Worm (Caenorhabditis elegans) whole organism, L4/young adult: ENCODE results near the gene F54D10.8.
"Not testable (repeated sequence)": the region's sequence is repeated elsewhere in the genome, so short reads cannot be mapped to it uniquely, and the experiment has no call there.

Source experiments
- W03F9.2 ChIP-seq: fragments of 150-350 bp; optimal IDR thresholded peaks from 2 replicates; lab custom pipeline; 2014; ENCODE audit warnings: missing biosample characterization, missing genetic modification characterization
- dao-5 ChIP-seq: sonication (generic microtip); optimal IDR thresholded peaks from 2 replicates; lab custom pipeline; 2016; ENCODE audit warnings: missing genotype, missing genetic modification characterization, moderate library complexity, missing compliant biosample characterization
- him-1 ChIP-seq: sonication (generic microtip); optimal IDR thresholded peaks from 2 replicates; lab custom pipeline; 2016; ENCODE audit warnings: missing genotype, missing genetic modification reagents, missing genetic modification characterization, missing compliant biosample characterization

F54D10.8 gene

ce11 chrII:3823855-3824254, 3.8 kb downstream of the F54D10.8 start, which contains the start of gene skr-15:
TSS of gene skr-15 (plus strand) at chrII:3824155.
- TF ChIP-seq dao-5 (tag; lab: Kevin White, UChicago) (no peak), W03F9.2 (no peak), him-1 (no peak)

DNA sequence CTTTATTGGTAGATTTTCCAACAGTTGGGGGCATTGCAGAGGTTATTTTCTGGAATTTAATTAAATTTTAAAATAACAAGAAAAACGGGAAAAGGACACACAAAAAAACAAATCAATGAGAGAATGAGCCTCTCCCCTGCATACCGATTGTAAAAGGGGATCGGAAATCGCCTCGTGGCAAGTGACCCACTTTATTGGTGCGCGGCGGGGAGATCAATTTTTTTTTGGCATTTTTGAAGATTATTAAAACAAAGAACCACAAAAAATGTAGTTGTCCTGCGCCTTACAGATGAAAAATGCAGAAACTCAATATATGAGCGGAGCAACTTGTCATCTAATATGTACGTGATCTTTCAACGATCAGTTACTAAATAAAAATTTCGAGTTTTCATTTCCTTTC, 6.5 kb downstream of the F54D10.8 start, which contains the start of gene F54D10.7:
TSS of gene F54D10.7 (minus strand) at position 49 of the 400 bp plus-strand sequence.
- TF ChIP-seq W03F9.2, result no peak
- no peak for TF ChIP-seq dao-5 (tag; lab: Kevin White, UChicago)
- no peak for TF ChIP-seq him-1

- not testable (repeated sequence) for TF ChIP-seq W03F9.2; him-1; dao-5 (tag; lab: Kevin White, UChicago)
These were observed 11.4 kb downstream of the F54D10.8 start, which contains the start of gene fbxa-24 for ce11 chrII:3816251-3816849. TSS of gene fbxa-24 (plus strand) at chrII:3816526.

DNA sequence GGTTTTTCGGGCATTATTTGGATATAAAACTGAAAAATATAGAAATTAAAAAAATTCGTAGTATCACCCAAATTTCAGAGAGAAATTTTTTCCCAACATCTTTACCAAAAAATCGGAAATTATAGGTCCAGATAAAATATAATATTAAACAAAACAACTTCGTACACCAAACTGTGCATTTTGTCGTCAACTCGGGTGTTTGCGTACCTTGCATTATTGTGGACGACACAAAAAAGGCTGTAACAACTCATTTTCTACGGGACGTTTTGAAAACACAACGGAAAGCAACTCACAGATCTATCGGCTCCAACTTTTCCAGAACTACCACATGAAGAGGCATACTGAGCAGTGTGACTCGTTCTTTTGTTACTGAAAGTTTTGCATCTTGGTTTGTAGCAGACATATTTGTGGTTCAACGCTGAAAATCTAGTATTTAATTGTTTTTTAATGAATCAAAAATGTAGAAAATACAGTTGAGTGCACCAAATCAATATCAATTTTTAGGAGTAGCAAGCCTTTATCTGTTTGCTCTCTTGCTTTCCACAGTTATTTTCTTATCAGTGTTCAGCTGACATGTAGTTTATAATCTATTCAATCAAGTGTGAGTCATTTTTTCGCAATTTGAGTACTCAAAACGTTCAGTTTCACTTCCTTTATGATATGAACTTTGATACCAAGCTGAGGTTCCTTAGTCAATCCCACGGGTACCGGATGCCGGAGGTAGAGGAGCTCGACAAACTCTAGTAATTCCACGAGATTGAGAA, 12.1 kb downstream of the F54D10.8 start:
- TF ChIP-seq him-1, result no peak
- no peak for TF ChIP-seq W03F9.2
- no peak for TF ChIP-seq dao-5 (tag; lab: Kevin White, UChicago)

DNA sequence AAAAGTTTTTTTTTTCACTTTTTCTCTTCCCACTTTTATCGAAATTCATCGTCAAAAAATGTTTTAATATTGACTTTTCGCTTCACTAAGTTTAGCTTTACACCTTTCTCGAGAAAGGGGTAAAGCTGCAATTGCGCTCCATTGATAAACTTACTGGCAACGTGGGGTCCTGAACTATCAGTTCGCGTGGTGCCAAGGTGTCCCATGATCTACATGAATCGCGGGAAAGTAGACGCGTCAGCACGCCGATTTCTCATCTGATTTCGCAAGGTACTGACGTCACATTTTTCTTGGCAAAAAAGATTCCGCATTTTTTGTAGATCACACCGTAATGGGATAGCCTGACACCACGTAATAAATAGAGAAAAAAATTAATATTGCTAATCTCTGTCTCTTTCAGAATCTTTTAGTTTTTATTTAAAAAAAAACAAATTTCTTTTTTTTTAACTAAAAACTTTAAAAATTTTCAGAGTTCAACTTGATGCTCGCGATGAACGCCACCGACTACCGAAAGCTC, 15.8 kb downstream of the F54D10.8 start, which contains the start of gene lido-15:
TSS of gene lido-15 (plus strand) at position 467 of the 517 bp plus-strand sequence.
- no peak for TF ChIP-seq dao-5 (tag; lab: Kevin White, UChicago)
- no peak for TF ChIP-seq him-1
- TF ChIP-seq W03F9.2, result no peak

DNA sequence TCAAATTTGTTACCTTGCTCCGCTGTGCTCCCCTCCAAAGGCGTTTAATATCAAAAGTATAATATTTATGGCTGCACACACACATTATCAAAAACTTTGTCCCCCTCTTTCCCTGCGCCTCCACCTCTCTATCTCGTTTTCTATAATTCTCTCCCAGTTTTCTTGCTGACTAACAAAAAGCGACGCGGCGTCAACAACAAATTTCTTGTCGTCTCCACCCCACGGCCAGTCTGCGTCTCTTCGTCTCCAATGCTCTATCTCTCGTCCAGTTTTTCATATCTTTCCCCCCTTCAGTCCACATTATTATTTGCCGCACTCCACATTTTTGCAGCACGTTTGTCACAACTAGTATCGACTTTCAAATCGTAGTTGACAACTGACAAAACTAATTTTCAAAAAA, 17.2 kb downstream of the F54D10.8 start:
- TF ChIP-seq dao-5 (tag; lab: Kevin White, UChicago), result no peak
- TF ChIP-seq him-1, result no peak
- TF ChIP-seq W03F9.2, result no peak

ce11 chrII:3808643-3809042, 19.1 kb downstream of the F54D10.8 start:
- TF ChIP-seq him-1, result no peak
- no peak for TF ChIP-seq dao-5 (tag; lab: Kevin White, UChicago)
- no peak for TF ChIP-seq W03F9.2

ce11 chrII:3808104-3808503, 19.6 kb downstream of the F54D10.8 start, which contains the start of gene F54D10.5:
TSS of gene F54D10.5 (minus strand) at chrII:3808177.
- TF ChIP-seq him-1, result no peak
- no peak for TF ChIP-seq dao-5 (tag; lab: Kevin White, UChicago)
- peak; percentile 83 for TF ChIP-seq W03F9.2

DNA sequence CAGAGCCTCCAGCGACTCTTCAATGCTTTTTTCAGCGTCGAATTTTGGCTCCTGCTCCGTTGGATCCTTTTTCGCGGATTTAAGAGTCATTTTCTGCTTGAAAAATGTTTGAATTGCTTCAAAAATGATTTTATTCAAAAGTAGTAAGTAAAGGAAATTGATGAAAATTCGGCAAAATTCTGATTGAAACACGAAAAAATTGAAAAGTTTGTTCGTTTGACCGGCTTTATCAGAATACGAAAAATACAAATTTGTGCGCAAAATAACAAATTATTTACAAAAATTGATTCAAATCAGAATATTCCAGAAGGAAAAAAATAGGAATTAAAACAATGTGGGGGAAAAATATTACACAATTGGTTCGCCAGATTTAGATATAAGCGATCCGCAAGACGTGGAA, 20.7 kb downstream of the F54D10.8 start, which contains the start of gene F54D10.4:
TSS of gene F54D10.4 (minus strand) at position 101 of the 400 bp plus-strand sequence.
- TF ChIP-seq dao-5 (tag; lab: Kevin White, UChicago) (no peak), him-1 (no peak), W03F9.2 (no peak)

DNA sequence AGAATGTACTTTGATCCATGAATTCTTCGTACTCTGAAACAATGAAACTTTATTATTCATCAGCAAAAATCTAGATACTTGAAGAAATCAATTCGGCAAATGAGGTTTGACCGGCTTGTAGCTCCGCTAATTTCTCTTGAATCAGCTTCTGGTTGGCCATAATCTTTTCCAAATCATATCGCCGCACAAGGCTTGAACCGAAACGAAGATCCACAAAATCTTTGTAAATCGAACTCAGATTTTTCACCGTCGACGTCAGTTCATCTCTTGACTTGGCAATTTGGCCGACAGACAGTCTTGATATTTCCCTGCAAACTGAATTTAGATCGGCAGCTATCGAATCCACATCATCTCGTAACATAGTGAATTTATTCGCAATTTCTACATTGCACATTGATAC, 22.2 kb downstream of the F54D10.8 start:
- no peak for TF ChIP-seq him-1
- no peak for TF ChIP-seq W03F9.2
- no peak for TF ChIP-seq dao-5 (tag; lab: Kevin White, UChicago)

DNA sequence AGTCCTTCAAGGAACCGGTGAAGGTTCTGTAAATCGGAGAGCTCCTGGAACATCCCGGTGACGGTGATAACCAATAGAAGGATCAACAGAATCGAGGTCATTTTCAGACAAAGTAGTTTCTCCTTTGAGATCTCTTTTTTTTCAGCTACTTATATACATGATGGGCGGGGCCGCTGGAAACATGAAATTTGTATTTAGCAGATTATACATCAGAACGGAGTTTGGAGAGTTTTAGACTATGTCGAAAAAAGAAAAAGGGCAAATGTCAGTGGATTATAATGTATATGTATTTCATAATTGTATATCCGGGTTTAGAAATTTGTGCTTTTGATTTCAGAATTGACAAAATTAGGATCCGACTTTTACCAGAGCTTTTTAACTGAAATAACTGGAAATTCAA, 24.5 kb downstream of the F54D10.8 start, which contains the start of gene ins-32:
TSS of gene ins-32 (minus strand) at position 101 of the 400 bp plus-strand sequence.
- TF ChIP-seq dao-5 (tag; lab: Kevin White, UChicago) (no peak), W03F9.2 (no peak)

- no peak for TF ChIP-seq dao-5 (tag; lab: Kevin White, UChicago)
- TF ChIP-seq him-1, result no peak
- no peak for TF ChIP-seq W03F9.2
These were observed 32.4 kb downstream of the F54D10.8 start, which contains the start of gene Y8A9A.2 for ce11 chrII:3795323-3795722. TSS of gene Y8A9A.2 (plus strand) at chrII:3795623.

ce11 chrII:3793336-3793735, 34.4 kb downstream of the F54D10.8 start, which contains the start of gene fbxb-99:
TSS of gene fbxb-99 (minus strand) at chrII:3793436.
- TF ChIP-seq dao-5 (tag; lab: Kevin White, UChicago), result no peak
- TF ChIP-seq him-1, result no peak
- no peak for TF ChIP-seq W03F9.2

- TF ChIP-seq W03F9.2 (no peak), him-1 (no peak)
These were observed 39.2 kb downstream of the F54D10.8 start for ce11 chrII:3788356-3788962.
